Fruit fly (Drosophila melanogaster) whole organism, embryonic: ENCODE data around the gene CatB.

ENCODE experiments used
- Bteb2 ChIP-seq: fragments of 200-800 bp; sonication (Bioruptor generic); optimal IDR thresholded peaks from 2 replicates; lab custom pipeline; 2016; ENCODE audit warnings: missing biosample characterization, missing genetic modification characterization
- C15 ChIP-seq: fragments of 200-800 bp; sonication (Bioruptor generic); IDR thresholded peaks from 3 replicates; pipeline ENCODE4 v1.3.6; 2022; ENCODE audit warnings: missing biosample characterization, missing genetic modification characterization
- CG10565 ChIP-seq: fragments of 200-800 bp; sonication (Bioruptor generic); optimal IDR thresholded peaks from 3 replicates; lab custom pipeline; 2016; ENCODE audit warnings: missing biosample characterization, mild to moderate bottlenecking, missing genetic modification characterization
- CG10654 ChIP-seq: fragments of 200-800 bp; sonication (Bioruptor generic); optimal IDR thresholded peaks from 2 replicates; lab custom pipeline; 2016; ENCODE audit warnings: missing biosample characterization, missing genetic modification characterization
- CG11085 ChIP-seq: fragments of 200-800 bp; sonication (Bioruptor generic); IDR thresholded peaks from 2 replicates; pipeline ENCODE4 v1.3.6; 2022; ENCODE audit warnings: missing biosample characterization, missing genetic modification characterization
- CG11695 ChIP-seq: fragments of 200-800 bp; sonication (Bioruptor generic); IDR thresholded peaks from 3 replicates; pipeline ENCODE4 v1.3.6; 2022; ENCODE audit warnings: missing biosample characterization, missing genetic modification characterization
- CG12299 ChIP-seq: fragments of 200-800 bp; sonication (Bioruptor generic); optimal IDR thresholded peaks from 2 replicates; lab custom pipeline; 2018; ENCODE audit warnings: missing biosample characterization, mild to moderate bottlenecking, missing genetic modification characterization
- CG15011 ChIP-seq: fragments of 200-800 bp; sonication (Bioruptor generic); optimal IDR thresholded peaks from 3 replicates; lab custom pipeline; 2018; ENCODE audit warnings: missing biosample characterization, mild to moderate bottlenecking, missing genetic modification characterization
- CG15479 ChIP-seq: fragments of 200-800 bp; sonication (Bioruptor generic); optimal IDR thresholded peaks from 3 replicates; lab custom pipeline; 2019; ENCODE audit warnings: missing biosample characterization, mild to moderate bottlenecking, missing genetic modification characterization, moderate library complexity
- CG17328 ChIP-seq: fragments of 200-800 bp; sonication (Bioruptor generic); IDR thresholded peaks from 2 replicates; pipeline ENCODE4 v1.3.6; 2022; ENCODE audit warnings: missing biosample characterization, missing genetic modification characterization
- CG2120 ChIP-seq: fragments of 200-800 bp; sonication (Bioruptor generic); optimal IDR thresholded peaks from 3 replicates; lab custom pipeline; 2016; ENCODE audit warnings: missing biosample characterization, missing genetic modification characterization
- CG30020 ChIP-seq: fragments of 200-800 bp; optimal IDR thresholded peaks from 2 replicates; lab custom pipeline; 2019; ENCODE audit warnings: missing biosample characterization, mild to moderate bottlenecking, missing genetic modification characterization, moderate library complexity
- CG3281 ChIP-seq: fragments of 200-800 bp; sonication (Bioruptor generic); optimal IDR thresholded peaks from 3 replicates; lab custom pipeline; 2017; ENCODE audit warnings: missing biosample characterization, mild to moderate bottlenecking, missing genetic modification characterization
- CG34422 ChIP-seq: fragments of 200-800 bp; sonication (Bioruptor generic); IDR thresholded peaks from 3 replicates; pipeline ENCODE4 v1.3.6; 2022; ENCODE audit warnings: missing biosample characterization, missing genetic modification characterization
- CG4820 ChIP-seq: fragments of 200-800 bp; sonication (Bioruptor generic); optimal IDR thresholded peaks from 3 replicates; lab custom pipeline; 2016; ENCODE audit warnings: missing biosample characterization, missing genetic modification characterization
- CG4854 ChIP-seq: fragments of 200-800 bp; sonication (Bioruptor generic); optimal IDR thresholded peaks from 2 replicates; lab custom pipeline; 2016; ENCODE audit warnings: missing biosample characterization, missing genetic modification characterization, inconsistent platforms
- CG5180 ChIP-seq: fragments of 200-800 bp; sonication (Bioruptor generic); optimal IDR thresholded peaks from 3 replicates; lab custom pipeline; 2017; ENCODE audit warnings: missing biosample characterization, missing genetic modification characterization, mild to moderate bottlenecking, moderate library complexity, missing genetic modification reagents
- CG8388 ChIP-seq: fragments of 200-800 bp; sonication (Bioruptor generic); optimal IDR thresholded peaks from 2 replicates; lab custom pipeline; 2019; ENCODE audit warnings: missing biosample characterization, mild to moderate bottlenecking, missing genetic modification characterization, moderate library complexity
- CG9437 ChIP-seq: fragments of 200-800 bp; sonication (Bioruptor generic); optimal IDR thresholded peaks from 2 replicates; lab custom pipeline; 2018; ENCODE audit warnings: missing biosample characterization, mild to moderate bottlenecking, missing genetic modification characterization
- CG9609 ChIP-seq: fragments of 200-800 bp; sonication (Bioruptor generic); optimal IDR thresholded peaks from 3 replicates; lab custom pipeline; 2016; ENCODE audit warnings: missing biosample characterization, missing genetic modification characterization
- CG9932 ChIP-seq: fragments of 200-800 bp; sonication (Bioruptor generic); IDR thresholded peaks from 2 replicates; pipeline ENCODE4 v1.3.6; 2022; ENCODE audit warnings: missing biosample characterization, missing genetic modification characterization
- CTCF ChIP-seq: fragments of 200-800 bp; sonication (Bioruptor generic); optimal IDR thresholded peaks from 2 replicates; lab custom pipeline; 2017; ENCODE audit warnings: missing biosample characterization, mild to moderate bottlenecking, missing genetic modification characterization, moderate library complexity
- Chrac-16 ChIP-seq: fragments of 200-800 bp; sonication (Bioruptor generic); optimal IDR thresholded peaks from 3 replicates; lab custom pipeline; 2016; ENCODE audit warnings: missing biosample characterization, missing genetic modification characterization
- CkIIα-i1 ChIP-seq: fragments of 200-800 bp; sonication (Bioruptor generic); IDR thresholded peaks from 2 replicates; pipeline ENCODE4 v1.3.6; 2022; ENCODE audit warnings: missing biosample characterization, missing genetic modification characterization
- Doc3 ChIP-seq: fragments of 200-800 bp; sonication (Bioruptor generic); IDR thresholded peaks from 3 replicates; pipeline ENCODE4 v1.3.6; 2022; ENCODE audit warnings: missing biosample characterization, missing genetic modification characterization; ENCODE audit not compliant: partially characterized antibody
- Fer2 ChIP-seq: fragments of 200-800 bp; sonication (Bioruptor generic); optimal IDR thresholded peaks from 2 replicates; lab custom pipeline; 2018; ENCODE audit warnings: missing biosample characterization, mild to moderate bottlenecking, missing genetic modification characterization, moderate library complexity
- Fer3 ChIP-seq: fragments of 200-800 bp; sonication (Bioruptor generic); optimal IDR thresholded peaks from 2 replicates; lab custom pipeline; 2018; ENCODE audit warnings: missing biosample characterization, mild to moderate bottlenecking, missing genetic modification characterization, moderate library complexity
- Hmx ChIP-seq: fragments of 200-800 bp; sonication (Bioruptor generic); optimal IDR thresholded peaks from 2 replicates; lab custom pipeline; 2016; ENCODE audit warnings: missing biosample characterization, missing genetic modification characterization
- Hsf ChIP-seq: fragments of 200-800 bp; sonication (Bioruptor generic); optimal IDR thresholded peaks from 3 replicates; lab custom pipeline; 2016; ENCODE audit warnings: missing biosample characterization, missing genetic modification characterization
- MTF-1 ChIP-seq: fragments of 200-800 bp; sonication (Bioruptor generic); optimal IDR thresholded peaks from 2 replicates; lab custom pipeline; 2018; ENCODE audit warnings: missing biosample characterization, mild to moderate bottlenecking, missing genetic modification characterization, borderline replicate concordance
- Rfx ChIP-seq: fragments of 200-800 bp; sonication (Bioruptor generic); IDR thresholded peaks from 2 replicates; pipeline ENCODE4 v1.3.6; 2022; ENCODE audit warnings: missing biosample characterization, missing genetic modification characterization
- ase ChIP-seq: fragments of 200-800 bp; sonication (Bioruptor generic); IDR thresholded peaks from 3 replicates; pipeline ENCODE4 v1.3.6; 2022; ENCODE audit warnings: missing biosample characterization, missing genetic modification characterization
- caup ChIP-seq: fragments of 200-800 bp; sonication (Bioruptor generic); optimal IDR thresholded peaks from 3 replicates; lab custom pipeline; 2017; ENCODE audit warnings: missing biosample characterization, mild to moderate bottlenecking, missing genetic modification characterization, moderate library complexity; ENCODE audit not compliant: severe bottlenecking
- cg ChIP-seq: fragments of 200-800 bp; sonication (Bioruptor generic); optimal IDR thresholded peaks from 3 replicates; lab custom pipeline; 2019; ENCODE audit warnings: missing biosample characterization, mild to moderate bottlenecking, missing genetic modification characterization, moderate library complexity
- danr ChIP-seq: fragments of 200-800 bp; sonication (Bioruptor generic); IDR thresholded peaks from 2 replicates; pipeline ENCODE4 v1.3.6; 2022; ENCODE audit warnings: missing biosample characterization, missing genetic modification characterization
- dati ChIP-seq: fragments of 200-800 bp; sonication (Bioruptor generic); IDR thresholded peaks from 2 replicates; pipeline ENCODE4 v1.3.6; 2022; ENCODE audit warnings: missing biosample characterization, missing genetic modification characterization
- dm ChIP-seq: fragments of 200-800 bp; sonication (Bioruptor generic); optimal IDR thresholded peaks from 3 replicates; lab custom pipeline; 2016; ENCODE audit warnings: missing biosample characterization, missing genetic modification characterization
- fd102C ChIP-seq: fragments of 200-800 bp; sonication (Bioruptor generic); optimal IDR thresholded peaks from 2 replicates; lab custom pipeline; 2018; ENCODE audit warnings: missing biosample characterization, mild to moderate bottlenecking, missing genetic modification characterization, moderate library complexity
- grn ChIP-seq: fragments of 200-800 bp; sonication (Bioruptor generic); optimal IDR thresholded peaks from 3 replicates; lab custom pipeline; 2017; ENCODE audit warnings: missing biosample characterization, missing genetic modification characterization
- gsb-n ChIP-seq: fragments of 200-800 bp; sonication (Bioruptor generic); optimal IDR thresholded peaks from 3 replicates; lab custom pipeline; 2018; ENCODE audit warnings: missing biosample characterization, mild to moderate bottlenecking, missing genetic modification characterization
- h ChIP-seq: fragments of >200 bp; optimal IDR thresholded peaks from 2 replicates; lab custom pipeline; 2017
- hth ChIP-seq: fragments of >200 bp; optimal IDR thresholded peaks from 2 replicates; lab custom pipeline; 2017; ENCODE audit warnings: inconsistent platforms
- ken ChIP-seq: fragments of 200-800 bp; sonication (Bioruptor generic); IDR thresholded peaks from 3 replicates; pipeline ENCODE4 v1.3.6; 2022; ENCODE audit warnings: missing biosample characterization, missing genetic modification characterization
- lbe ChIP-seq: fragments of 200-800 bp; sonication (Bioruptor generic); optimal IDR thresholded peaks from 2 replicates; lab custom pipeline; 2016; ENCODE audit warnings: missing biosample characterization, mild to moderate bottlenecking, missing genetic modification characterization
- lmd ChIP-seq: fragments of 200-800 bp; sonication (Bioruptor generic); IDR thresholded peaks from 2 replicates; pipeline ENCODE4 v1.3.6; 2022; ENCODE audit warnings: missing biosample characterization, missing genetic modification characterization
- lov ChIP-seq, 2 experiments: fragments of 200-800 bp in 1 of 2; fragments of >200 bp in 1 of 2; sonication (Bioruptor generic) in 1 of 2; IDR thresholded peaks in 1 of 2; optimal IDR thresholded peaks in 1 of 2; 2 replicates in 1 of 2; 3 replicates in 1 of 2; pipeline versions ENCODE4 v1.3.6 to Lab custom; 2017 to 2022; ENCODE audit warnings: missing biosample characterization in 1 of 2, missing genetic modification characterization in 1 of 2
- nerfin-2 ChIP-seq: fragments of 200-800 bp; sonication (Bioruptor generic); IDR thresholded peaks from 2 replicates; pipeline ENCODE4 v1.3.6; 2022; ENCODE audit warnings: missing biosample characterization, missing genetic modification characterization; ENCODE audit not compliant: partially characterized antibody
- nom ChIP-seq: fragments of 200-800 bp; sonication (Bioruptor generic); optimal IDR thresholded peaks from 2 replicates; lab custom pipeline; 2017; ENCODE audit warnings: missing biosample characterization, missing genetic modification characterization, mild to moderate bottlenecking, moderate library complexity, missing genetic modification reagents
- otp ChIP-seq: fragments of 200-800 bp; sonication (Bioruptor generic); IDR thresholded peaks from 3 replicates; pipeline ENCODE4, ENCODE4 v1.3.6; 2022; ENCODE audit warnings: missing biosample characterization, missing genetic modification characterization
- sqz ChIP-seq: fragments of 200-800 bp; sonication (Bioruptor generic); optimal IDR thresholded peaks from 3 replicates; lab custom pipeline; 2018; ENCODE audit warnings: missing biosample characterization, mild to moderate bottlenecking, missing genetic modification characterization
- tap ChIP-seq: fragments of 200-800 bp; optimal IDR thresholded peaks from 3 replicates; lab custom pipeline; 2019; ENCODE audit warnings: missing biosample characterization, mild to moderate bottlenecking, missing genetic modification characterization, moderate library complexity
- zfh2 ChIP-seq: fragments of 200-800 bp; sonication (Bioruptor generic); optimal IDR thresholded peaks from 2 replicates; lab custom pipeline; 2016; ENCODE audit warnings: missing biosample characterization, missing genetic modification characterization

CatB gene

DNA sequence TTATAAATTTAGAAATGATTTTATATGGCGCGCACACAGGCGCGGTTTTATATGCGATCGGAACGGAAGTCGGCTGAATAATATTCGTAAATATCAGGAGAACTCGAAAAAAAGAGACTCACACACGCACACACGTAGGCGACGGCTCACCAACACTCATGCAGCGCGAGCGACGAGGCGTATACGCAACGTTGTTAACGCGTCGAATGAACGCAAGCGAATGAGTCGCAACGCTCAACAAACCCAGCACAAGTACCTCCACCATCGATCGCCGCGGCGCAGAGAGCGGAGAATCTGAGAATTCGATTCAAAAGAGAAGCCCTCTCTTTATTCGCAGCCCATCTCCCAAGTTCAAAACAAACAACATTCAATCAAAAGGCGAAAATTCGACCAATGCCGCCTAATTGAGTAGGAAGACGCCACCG, 30.2 kb downstream of the CatB start (continued):
- TF ChIP-seq otp (GFP tag; lab: Robert Waterston, UW) (no peak; the same call in 2 of the 3 replicates), CkIIα-i1 (GFP tag; lab: Robert Waterston, UW) (no peak), CG5180 (GFP tag; lab: Kevin White, UChicago) (no peak), grn (GFP tag; lab: Kevin White, UChicago) (peak; percentile 31), gsb-n (tag; lab: Kevin White, UChicago) (no peak), dati (GFP tag; lab: Robert Waterston, UW) (no peak), CG10654 (GFP tag; lab: Kevin White, UChicago) (no peak), Doc3 (GFP tag; lab: Robert Waterston, UW) (no peak), CG11695 (peak; percentile 47; the same call in 2 of the 3 replicates), nom (GFP tag; lab: Kevin White, UChicago) (peak; percentile 65), lbe (peak; percentile 47), Bteb2 (no peak), fd102C (GFP tag; lab: Kevin White, UChicago) (no peak), MTF-1 (GFP tag; lab: Kevin White, UChicago) (peak; percentile 72), hth (lab: Kevin White, UChicago) (no peak), CG3281 (GFP tag; lab: Kevin White, UChicago) (peak; percentile 73), danr (no peak), CG34422 (GFP tag; lab: Robert Waterston, UW) (peak; percentile 60; the same call in 1 of the 3 replicates), dm (GFP tag; lab: Kevin White, UChicago) (peak; percentile 21), h (lab: Kevin White, UChicago) (no peak), cg (GFP tag; lab: Kevin White, UChicago) (peak; percentile 93), Fer2 (no peak), CG30020 (tag; lab: Kevin White, UChicago) (no peak), Hsf (GFP tag; lab: Kevin White, UChicago) (no peak), CG12299 (no peak), ken (GFP tag; lab: Robert Waterston, UW) (0 out of 3 replicates have a peak, but pooled peaks have one; percentile 38), CG8388 (GFP tag; lab: Kevin White, UChicago) (no peak), CG9932 (GFP tag; lab: Robert Waterston, UW) (peak; percentile 45), CG15479 (no peak), Fer3 (tag; lab: Kevin White, UChicago) (peak; percentile 51), tap (tag; lab: Kevin White, UChicago) (no peak), CG15011 (GFP tag; lab: Kevin White, UChicago) (peak; percentile 10), lmd (GFP tag; lab: Robert Waterston, UW) (no peak), ase (no peak), caup (GFP tag; lab: Kevin White, UChicago) (peak; percentile 76), sqz (GFP tag; lab: Kevin White, UChicago) (peak; percentile 55), CG2120 (GFP tag; lab: Kevin White, UChicago) (peak; percentile 43), CG11085 (GFP tag; lab: Robert Waterston, UW) (no peak), Chrac-16 (no peak), C15 (GFP tag; lab: Robert Waterston, UW) (no peak), CTCF (GFP tag; lab: Kevin White, UChicago) (no peak), Hmx (GFP tag; lab: Kevin White, UChicago) (no peak), CG10565 (no peak), CG17328 (GFP tag; lab: Robert Waterston, UW) (peak; percentile 51; the same call in 1 of the 2 replicates), CG4854 (GFP tag; lab: Kevin White, UChicago) (no peak), nerfin-2 (GFP tag; lab: Robert Waterston, UW) (no peak; the same call in 1 of the 2 replicates), CG4820 (GFP tag; lab: Kevin White, UChicago) (no peak), lov (optimal IDR thresholded peaks at IDR 0.05; lab: Kevin White, UChicago) (no peak), lov (GFP tag; IDR thresholded peaks at IDR 0.05; lab: Robert Waterston, UW) (peak; percentile 64; the same call in 1 of the 3 replicates), zfh2 (GFP tag; lab: Kevin White, UChicago) (peak; percentile 9), CG9609 (GFP tag; lab: Kevin White, UChicago) (peak; percentile 5), CG9437 (GFP tag; lab: Kevin White, UChicago) (peak; percentile 32), Rfx (GFP tag; lab: Robert Waterston, UW) (peak; percentile 68; the same call in 1 of the 2 replicates)
